Worm (Caenorhabditis elegans) whole organism, L1 larva: ENCODE results near the gene bath-31.

ENCODE experiments used
- jun-1 ChIP-seq: fragments of 150-350 bp; optimal IDR thresholded peaks from 2 replicates; lab custom pipeline; 2014; ENCODE audit warnings: missing biosample characterization, missing genetic modification reagents, missing genetic modification characterization
- lin-13 ChIP-seq: fragments of 150-350 bp; optimal IDR thresholded peaks from 2 replicates; lab custom pipeline; 2014; ENCODE audit warnings: missing biosample characterization, missing genetic modification reagents, missing genetic modification characterization
- lin-39 ChIP-seq: fragments of 150-350 bp; optimal IDR thresholded peaks from 2 replicates; lab custom pipeline; 2014; ENCODE audit warnings: missing biosample characterization, missing genetic modification reagents, missing genetic modification characterization

DNA sequence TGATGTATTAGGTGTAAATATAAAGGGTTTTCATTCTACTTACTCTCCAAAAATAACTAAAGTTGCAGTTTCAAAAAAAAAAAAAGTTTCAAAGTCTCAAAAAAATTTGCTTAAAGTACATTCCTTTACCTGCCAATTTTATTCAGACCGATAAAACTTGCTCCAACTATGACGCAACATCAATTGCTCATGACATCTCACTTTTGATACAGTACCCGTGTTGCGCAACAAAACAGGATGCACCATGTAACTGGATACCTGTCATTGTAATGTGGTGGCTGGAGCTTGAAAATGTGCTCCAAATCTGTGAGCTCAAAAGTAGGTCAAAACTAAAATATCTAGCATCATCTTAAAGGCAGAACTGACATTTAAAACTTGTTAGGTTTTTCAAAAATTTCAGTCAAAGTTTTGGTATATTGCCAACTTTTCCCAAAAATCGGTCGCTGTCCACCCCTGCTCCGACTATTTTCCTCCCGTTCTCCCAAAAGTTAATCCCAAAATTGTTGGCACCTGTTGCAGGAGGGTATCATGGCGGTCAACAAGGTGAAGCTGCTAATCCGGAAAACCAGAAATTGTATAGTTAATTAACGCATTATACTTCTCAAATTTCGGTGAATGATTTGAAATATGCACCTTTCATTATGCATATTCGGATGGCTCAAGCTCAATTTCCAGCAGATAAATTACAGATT is 50.7 kb downstream of the bath-31 start, which contains the start of gene T24E12.2:
- TF ChIP-seq lin-13 (no peak), lin-39 (tag; lab: Kevin White, UChicago) (no peak), jun-1 (no peak)
